Worm (Caenorhabditis elegans): ENCODE results near the gene F46G10.1.

Gene F46G10.1

DNA sequence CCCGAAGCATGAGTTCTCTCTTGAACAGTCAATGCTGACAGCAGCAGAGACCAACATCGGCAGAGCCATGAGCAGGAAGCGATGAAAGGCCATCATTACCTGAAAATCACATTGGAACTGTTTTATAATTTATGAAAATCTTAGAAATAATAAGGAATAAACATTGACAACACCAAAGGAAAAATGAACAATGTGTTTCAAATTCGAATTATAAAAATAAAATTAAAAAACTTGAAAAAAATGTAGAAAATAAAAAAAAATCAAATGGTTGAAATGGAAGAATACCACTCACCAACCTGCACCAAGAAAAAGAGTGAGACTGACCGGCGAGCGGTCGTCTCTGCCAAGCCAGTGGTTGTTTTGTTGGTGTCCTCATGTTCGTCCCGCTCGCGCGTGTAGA lies 21.0 kb downstream of the F46G10.1 start, which contains the start of gene R04D3.3:
R04D3.3 (minus strand) TSS at position 101 of the 400 bp plus-strand sequence.
- TF ChIP-seq madf-2 (tag; optimal IDR thresholded peaks at IDR 0.05), result no peak
- TF ChIP-seq tbx-7 (tag; optimal IDR thresholded peaks at IDR 0.05), result no peak
- no peak for TF ChIP-seq npax-4 (tag; optimal IDR thresholded peaks at IDR 0.05)

DNA sequence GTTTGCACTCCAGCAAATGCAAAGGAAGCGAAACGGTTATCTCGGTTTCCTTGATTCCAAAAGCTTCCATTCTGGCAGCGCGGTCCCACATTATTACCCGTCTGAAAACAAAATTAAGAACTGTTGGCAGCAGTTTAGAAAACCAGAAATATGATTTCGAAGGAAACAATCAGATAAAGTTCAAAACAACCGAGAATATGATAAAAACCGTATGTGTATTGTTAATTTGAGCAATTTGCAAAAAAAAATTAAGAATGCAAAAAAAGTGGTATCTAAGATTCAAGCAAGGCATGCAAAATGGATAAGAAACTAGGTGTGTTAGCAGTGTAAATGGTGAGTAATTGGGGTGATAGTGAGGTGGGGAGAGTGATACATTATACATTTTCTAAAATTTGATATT lies 22.8 kb downstream of the F46G10.1 start, which contains the start of gene R04D3.4:
R04D3.4 (minus strand) TSS at position 101 of the 400 bp plus-strand sequence.
- TF ChIP-seq ceh-2 (tag; optimal IDR thresholded peaks at IDR 0.05) (no peak), nhr-232 (tag; optimal IDR thresholded peaks at IDR 0.05) (no peak), ceh-45 (GFP tag; IDR thresholded peaks at IDR 0.05) (no peak), ets-4 (tag; optimal IDR thresholded peaks at IDR 0.05) (no peak), eyg-1 (tag; optimal IDR thresholded peaks at IDR 0.05) (no peak), hlh-30 (tag; optimal IDR thresholded peaks at IDR 0.05; ENCODE audit: insufficient read depth) (no peak), dmd-4 (tag; optimal IDR thresholded peaks at IDR 0.05; ENCODE audit: borderline replicate concordance) (no peak), nfya-1 (tag; optimal IDR thresholded peaks at IDR 0.05) (no peak), ttx-3 (tag; optimal IDR thresholded peaks at IDR 0.05) (no peak), ceh-24 (tag; optimal IDR thresholded peaks at IDR 0.05) (no peak), hlh-13 (GFP tag; optimal IDR thresholded peaks at IDR 0.05) (no peak), unc-55 (GFP tag; optimal IDR thresholded peaks at IDR 0.05) (no peak), ahr-1 (tag; optimal IDR thresholded peaks at IDR 0.05) (no peak)

- TF ChIP-seq hlh-13 (GFP tag; optimal IDR thresholded peaks at IDR 0.05), result no peak
- no peak for TF ChIP-seq ceh-45 (GFP tag; IDR thresholded peaks at IDR 0.05)
- no peak for TF ChIP-seq C08G9.2 (tag; optimal IDR thresholded peaks at IDR 0.05)
- no peak for TF ChIP-seq rnt-1 (tag; optimal IDR thresholded peaks at IDR 0.05)
- TF ChIP-seq pha-2 (tag; optimal IDR thresholded peaks at IDR 0.05), result no peak
- no peak for TF ChIP-seq ets-4 (tag; optimal IDR thresholded peaks at IDR 0.05)
- TF ChIP-seq fkh-10 (GFP tag; optimal IDR thresholded peaks at IDR 0.05), result no peak
- TF ChIP-seq ceh-22 (tag; optimal IDR thresholded peaks at IDR 0.05), result no peak
- TF ChIP-seq ttx-3 (tag; optimal IDR thresholded peaks at IDR 0.05), result no peak
- TF ChIP-seq T23F11.4 (GFP tag; optimal IDR thresholded peaks at IDR 0.05), result no peak
- no peak for TF ChIP-seq ceh-2 (tag; optimal IDR thresholded peaks at IDR 0.05)
- no peak for TF ChIP-seq C38D4.7 (GFP tag; optimal IDR thresholded peaks at IDR 0.05)
- no peak for TF ChIP-seq Y22D7AL.16 (tag; optimal IDR thresholded peaks at IDR 0.05)
- no peak for TF ChIP-seq gmeb-2 (tag; optimal IDR thresholded peaks at IDR 0.05)
- no peak for TF ChIP-seq npax-4 (tag; optimal IDR thresholded peaks at IDR 0.05)
- no peak for TF ChIP-seq syd-9 (tag; optimal IDR thresholded peaks at IDR 0.05)
- no peak for TF ChIP-seq hlh-15 (tag; optimal IDR thresholded peaks at IDR 0.05)
- TF ChIP-seq ceh-34 (tag; optimal IDR thresholded peaks at IDR 0.05), result no peak
- TF ChIP-seq pqm-1 (tag; optimal IDR thresholded peaks at IDR 0.05), result no peak
These were observed 25.0 kb downstream of the F46G10.1 start, which contains the start of gene R04D3.2 for ce11 chrX:13286533-13286932. Gene R04D3.2 (minus strand): TSS chrX:13286633.

- TF ChIP-seq sdc-2 (tag; optimal IDR thresholded peaks at IDR 0.05) (no peak), gmeb-2 (tag; optimal IDR thresholded peaks at IDR 0.05) (no peak), C38D4.7 (GFP tag; optimal IDR thresholded peaks at IDR 0.05) (no peak), C08G9.2 (tag; optimal IDR thresholded peaks at IDR 0.05) (no peak), ahr-1 (tag; optimal IDR thresholded peaks at IDR 0.05) (no peak), syd-9 (tag; optimal IDR thresholded peaks at IDR 0.05) (no peak), unc-86 (tag; optimal IDR thresholded peaks at IDR 0.05) (no peak), elt-4 (tag; optimal IDR thresholded peaks at IDR 0.05) (no peak), unc-3 (GFP tag; conservative IDR thresholded peaks at IDR 0.05) (no peak), unc-3 (tag; optimal IDR thresholded peaks at IDR 0.05) (no peak), lim-6 (tag; optimal IDR thresholded peaks at IDR 0.05) (no peak)
These were observed 26.9 kb downstream of the F46G10.1 start for ce11 chrX:13284618-13285017.

DNA sequence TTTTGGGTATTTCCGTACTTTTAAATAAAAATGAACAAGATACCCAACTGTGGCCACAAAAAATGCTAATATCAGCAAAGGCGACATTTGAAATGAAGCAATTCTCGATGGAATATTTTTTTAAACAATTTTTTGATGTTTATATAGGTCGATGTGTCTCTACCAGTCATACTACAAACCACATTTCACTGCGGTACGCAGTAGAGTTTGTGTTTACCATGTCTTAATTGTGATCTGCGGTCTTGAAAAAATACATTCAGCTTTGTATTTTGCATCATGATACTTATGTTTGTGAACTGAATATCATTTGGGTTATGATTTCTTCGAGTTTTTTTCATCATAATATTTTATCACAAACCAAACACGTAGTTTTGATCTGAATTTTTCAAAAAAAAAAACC lies 27.5 kb downstream of the F46G10.1 start, which contains the start of gene cyp-14A4:
cyp-14A4 (minus strand) TSS at position 107 of the 400 bp plus-strand sequence.
- no peak for TF ChIP-seq pha-2 (tag; optimal IDR thresholded peaks at IDR 0.05)
